Worm (Caenorhabditis elegans) whole organism, L1 larva: ENCODE data around the gene pst-1.
A peak's percentile ranks its signal among the peaks of the same experiment; 100 is the strongest.

ENCODE experiments used
- Y116A8C.19 ChIP-seq: sonication (generic microtip); optimal IDR thresholded peaks from 2 replicates; lab custom pipeline; 2016; ENCODE audit warnings: missing compliant biosample characterization, missing genetic modification characterization, borderline replicate concordance
- aly-2 ChIP-seq: fragments of 150-350 bp; optimal IDR thresholded peaks from 2 replicates; lab custom pipeline; 2014; ENCODE audit warnings: missing biosample characterization, missing genetic modification characterization
- blmp-1 ChIP-seq: fragments of 150-350 bp; optimal IDR thresholded peaks from 2 replicates; lab custom pipeline; 2014; ENCODE audit warnings: missing biosample characterization, missing genetic modification characterization
- ceh-82 ChIP-seq, 3 experiments: fragments of 150-350 bp in 1 of 3; sonication (generic microtip) in 2 of 3; optimal IDR thresholded peaks; 2 replicates each; lab custom pipeline; 2014 to 2017; ENCODE audit warnings: missing biosample characterization in 3 of 3, missing genetic modification characterization in 3 of 3
- ceh-88 ChIP-seq: fragments of 200-800 bp; sonication (Bioruptor generic); IDR thresholded peaks from 2 replicates; pipeline ENCODE4 v1.3.6; 2022; ENCODE audit warnings: missing genetic modification characterization, missing compliant biosample characterization
- dpl-1 ChIP-seq, 3 experiments: fragments of 150-350 bp in 2 of 3; sonication (generic microtip) in 1 of 3; optimal IDR thresholded peaks; 2 replicates each; lab custom pipeline; 2014 to 2017; ENCODE audit warnings: missing biosample characterization in 3 of 3, missing genetic modification characterization in 3 of 3, missing genetic modification reagents in 3 of 3
- dsc-1 ChIP-seq: sonication (generic microtip); optimal IDR thresholded peaks from 2 replicates; lab custom pipeline; 2016; ENCODE audit warnings: mild to moderate bottlenecking, missing genetic modification characterization, missing compliant biosample characterization
- efl-1 ChIP-seq, 4 experiments: fragments of 150-350 bp; optimal IDR thresholded peaks in 3 of 4; peaks in 1 of 4; 1 replicate in 1 of 4; 2 replicates in 3 of 4; lab custom pipeline; 2014; ENCODE audit warnings: missing biosample characterization in 2 of 4, missing genetic modification characterization in 2 of 4, missing genetic modification reagents in 2 of 4
- ets-5 ChIP-seq: fragments of 200-800 bp; sonication (Bioruptor generic); IDR thresholded peaks from 2 replicates; pipeline ENCODE4 v1.3.6; 2022; ENCODE audit warnings: missing genetic modification characterization, missing compliant biosample characterization
- fkh-10 ChIP-seq: sonication (generic microtip); optimal IDR thresholded peaks from 2 replicates; lab custom pipeline; 2017; ENCODE audit warnings: missing biosample characterization, missing genetic modification reagents, missing genetic modification characterization
- fkh-8 ChIP-seq: sonication (generic microtip); optimal IDR thresholded peaks from 2 replicates; lab custom pipeline; 2016; ENCODE audit warnings: mild to moderate bottlenecking, missing genetic modification characterization, missing compliant biosample characterization
- hlh-17 ChIP-seq: fragments of 200-800 bp; sonication (Bioruptor generic); optimal IDR thresholded peaks from 2 replicates; lab custom pipeline; 2018; ENCODE audit warnings: missing genetic modification characterization, mild to moderate bottlenecking, missing compliant biosample characterization, moderate library complexity, borderline replicate concordance
- hlh-4 ChIP-seq: sonication (generic microtip); optimal IDR thresholded peaks from 2 replicates; lab custom pipeline; 2016; ENCODE audit warnings: mild to moderate bottlenecking, missing genetic modification characterization, missing compliant biosample characterization
- hpl-2 ChIP-seq: fragments of 150-350 bp; optimal IDR thresholded peaks from 2 replicates; lab custom pipeline; 2014; ENCODE audit warnings: missing biosample characterization, missing genetic modification reagents, missing genetic modification characterization
- irx-1 ChIP-seq: sonication (generic microtip); optimal IDR thresholded peaks from 2 replicates; lab custom pipeline; 2016; ENCODE audit warnings: missing genetic modification characterization, missing compliant biosample characterization
- jun-1 ChIP-seq: fragments of 150-350 bp; optimal IDR thresholded peaks from 2 replicates; lab custom pipeline; 2014; ENCODE audit warnings: missing biosample characterization, missing genetic modification reagents, missing genetic modification characterization
- lin-13 ChIP-seq: fragments of 150-350 bp; optimal IDR thresholded peaks from 2 replicates; lab custom pipeline; 2014; ENCODE audit warnings: missing biosample characterization, missing genetic modification reagents, missing genetic modification characterization
- lin-14 ChIP-seq: fragments of 200-800 bp; sonication (Bioruptor generic); optimal IDR thresholded peaks from 2 replicates; lab custom pipeline; 2018; ENCODE audit warnings: mild to moderate bottlenecking, missing genetic modification characterization, moderate library complexity, missing compliant biosample characterization
- lin-35 ChIP-seq, 2 experiments: fragments of 150-350 bp; optimal IDR thresholded peaks; 2 replicates each; lab custom pipeline; 2014; ENCODE audit warnings: missing biosample characterization in 2 of 2, missing genetic modification characterization in 2 of 2, missing genetic modification reagents in 2 of 2
- lsy-2 ChIP-seq, 2 experiments: fragments of 150-350 bp; optimal IDR thresholded peaks; 2 replicates each; lab custom pipeline; 2014; ENCODE audit warnings: missing biosample characterization in 2 of 2, missing genetic modification characterization in 2 of 2
- mep-1 ChIP-seq: fragments of 150-350 bp; optimal IDR thresholded peaks from 2 replicates; lab custom pipeline; 2014; ENCODE audit warnings: missing biosample characterization, missing genetic modification characterization
- nhr-11 ChIP-seq: fragments of 150-350 bp; optimal IDR thresholded peaks from 2 replicates; lab custom pipeline; 2014; ENCODE audit warnings: missing biosample characterization, missing genetic modification characterization
- nhr-19 ChIP-seq: fragments of 200-800 bp; sonication (Bioruptor generic); conservative IDR thresholded peaks from 2 replicates; pipeline ENCODE4 v1.3.6; 2022; ENCODE audit warnings: missing genetic modification characterization, missing compliant biosample characterization
- nhr-28 ChIP-seq: fragments of 150-350 bp; optimal IDR thresholded peaks from 2 replicates; lab custom pipeline; 2014; ENCODE audit warnings: missing biosample characterization, missing genetic modification characterization
- nhr-47 ChIP-seq: sonication (generic microtip); optimal IDR thresholded peaks from 2 replicates; lab custom pipeline; 2016; ENCODE audit warnings: mild to moderate bottlenecking, missing genetic modification characterization, moderate library complexity, missing compliant biosample characterization
- nhr-71 ChIP-seq: sonication (generic microtip); optimal IDR thresholded peaks from 2 replicates; lab custom pipeline; 2016; ENCODE audit warnings: mild to moderate bottlenecking, missing genetic modification characterization, moderate library complexity, missing compliant biosample characterization
- nhr-76 ChIP-seq: sonication (generic microtip); optimal IDR thresholded peaks from 2 replicates; lab custom pipeline; 2017; ENCODE audit warnings: missing biosample characterization, missing genetic modification characterization
- nhr-84 ChIP-seq: sonication (generic microtip); optimal IDR thresholded peaks from 2 replicates; lab custom pipeline; 2017; ENCODE audit warnings: missing biosample characterization, missing genetic modification characterization
- nhr-85 ChIP-seq: sonication (generic microtip); peaks from one replicate; lab custom pipeline; 2016; ENCODE audit warnings: missing genetic modification characterization, inconsistent platforms, missing compliant biosample characterization
- rnt-1 ChIP-seq: sonication (generic microtip); optimal IDR thresholded peaks from 2 replicates; lab custom pipeline; 2016; ENCODE audit warnings: mild to moderate bottlenecking, missing genetic modification characterization, moderate library complexity, missing compliant biosample characterization
- snu-23 ChIP-seq: sonication (generic microtip); optimal IDR thresholded peaks from 2 replicates; lab custom pipeline; 2016; ENCODE audit warnings: missing genetic modification characterization, missing compliant biosample characterization
- swsn-7 ChIP-seq: sonication (generic microtip); optimal IDR thresholded peaks from 2 replicates; lab custom pipeline; 2016; ENCODE audit warnings: missing genetic modification characterization, missing compliant biosample characterization
- unc-130 ChIP-seq: fragments of 150-350 bp; optimal IDR thresholded peaks from 2 replicates; lab custom pipeline; 2017; ENCODE audit warnings: missing biosample characterization, missing genetic modification characterization, inconsistent platforms
- unc-62 ChIP-seq: fragments of 150-350 bp; optimal IDR thresholded peaks from 2 replicates; lab custom pipeline; 2014; ENCODE audit warnings: missing biosample characterization, missing genetic modification reagents, missing genetic modification characterization
- xbp-1 ChIP-seq: sonication (generic microtip); optimal IDR thresholded peaks from 2 replicates; lab custom pipeline; 2016; ENCODE audit warnings: missing genetic modification characterization, missing compliant biosample characterization
- zag-1 ChIP-seq: fragments of 150-350 bp; optimal IDR thresholded peaks from 2 replicates; lab custom pipeline; 2014; ENCODE audit warnings: missing biosample characterization, missing genetic modification characterization

The pst-1 gene

ce11 chrV:5955627-5956026 is 12.4 kb downstream of the pst-1 start:
- TF ChIP-seq efl-1 (optimal IDR thresholded peaks at IDR 0.05; lab: Kevin White, UChicago), result no peak
- TF ChIP-seq efl-1 (GFP tag; optimal IDR thresholded peaks at IDR 0.05 in 1 of 2; lab: Kevin White, UChicago), result peak in 1 of 2 experiments; percentile 39
- peak; percentile 8 for TF ChIP-seq blmp-1 (tag; lab: Kevin White, UChicago)
- TF ChIP-seq Y116A8C.19 (tag; lab: Kevin White, UChicago), result no peak
- no peak for TF ChIP-seq unc-62
- peak; percentile 47 for TF ChIP-seq lin-14 (GFP tag; lab: Kevin White, UChicago)
- TF ChIP-seq nhr-28 (tag; lab: Kevin White, UChicago), result no peak

ce11 chrV:5961516-5961915 is 18.2 kb downstream of the pst-1 start, which contains the start of gene mcp-1:
mcp-1 (plus strand) TSS chrV:5961807.
- peak; percentile 81 for TF ChIP-seq lin-14 (GFP tag; lab: Kevin White, UChicago)
- TF ChIP-seq nhr-47 (tag; lab: Kevin White, UChicago), result peak; percentile 21
- TF ChIP-seq fkh-10, result peak; percentile 73
- TF ChIP-seq nhr-85 (tag; lab: Kevin White, UChicago), result no peak
- peak; percentile 0 for TF ChIP-seq nhr-71

- TF ChIP-seq ceh-82 (tag; optimal IDR thresholded peaks at IDR 0.05; lab: Kevin White, UChicago), result no peak
- TF ChIP-seq jun-1 (tag; lab: Kevin White, UChicago), result no peak
- TF ChIP-seq lin-35 (GFP tag; optimal IDR thresholded peaks at IDR 0.05; lab: Kevin White, UChicago), result no peak
- no peak for TF ChIP-seq aly-2
- no peak for TF ChIP-seq fkh-8 (tag; lab: Kevin White, UChicago)
- TF ChIP-seq snu-23 (GFP tag; lab: Kevin White, UChicago), result no peak
- TF ChIP-seq unc-130 (tag; lab: Kevin White, UChicago), result no peak
- no peak for TF ChIP-seq irx-1 (tag; lab: Kevin White, UChicago)
- TF ChIP-seq zag-1 (tag; lab: Kevin White, UChicago), result no peak
- no peak for TF ChIP-seq lin-13 (GFP tag; lab: Kevin White, UChicago)
- TF ChIP-seq nhr-84 (tag; lab: Kevin White, UChicago), result no peak
- TF ChIP-seq xbp-1 (tag; lab: Kevin White, UChicago), result no peak
Measured at ce11 chrV:5963092-5963491, 19.8 kb downstream of the pst-1 start.

ce11 chrV:5963696-5964095 is 20.4 kb downstream of the pst-1 start, which contains the start of gene pcm-1:
pcm-1 (minus strand) TSS chrV:5963882.
- TF ChIP-seq swsn-7 (tag; lab: Kevin White, UChicago) (peak; percentile 19), lin-35 (GFP tag; optimal IDR thresholded peaks at IDR 0.05; lab: Kevin White, UChicago) (peak in 1 of 2 experiments; percentile 22), hpl-2 (no peak), unc-130 (tag; lab: Kevin White, UChicago) (peak; percentile 15), mep-1 (tag; lab: Kevin White, UChicago) (peak; percentile 11), nhr-19 (no peak), blmp-1 (tag; lab: Kevin White, UChicago) (peak; percentile 40), efl-1 (optimal IDR thresholded peaks at IDR 0.05; lab: Kevin White, UChicago) (peak; percentile 52 to 55), efl-1 (GFP tag; optimal IDR thresholded peaks at IDR 0.05 in 1 of 2; lab: Kevin White, UChicago) (peak in 1 of 2 experiments; percentile 28), nhr-76 (tag; lab: Kevin White, UChicago) (no peak), dsc-1 (tag; lab: Kevin White, UChicago) (peak; percentile 1), lsy-2 (tag; optimal IDR thresholded peaks at IDR 0.05; lab: Kevin White, UChicago) (peak; percentile 5 to 37), ets-5 (no peak), nhr-85 (tag; lab: Kevin White, UChicago) (peak; percentile 4), lin-14 (GFP tag; lab: Kevin White, UChicago) (peak; percentile 67), hlh-4 (tag; lab: Kevin White, UChicago) (no peak), hlh-17 (GFP tag; lab: Kevin White, UChicago) (no peak), dpl-1 (GFP tag; optimal IDR thresholded peaks at IDR 0.05; lab: Kevin White, UChicago) (peak in 1 of 3 experiments; percentile 34), nhr-71 (peak; percentile 16), ceh-88 (GFP tag; lab: Robert Waterston, UW) (no peak), nhr-11 (tag; lab: Kevin White, UChicago) (no peak), snu-23 (GFP tag; lab: Kevin White, UChicago) (peak; percentile 45), irx-1 (tag; lab: Kevin White, UChicago) (no peak), rnt-1 (tag; lab: Kevin White, UChicago) (peak; percentile 2)
